Worm (Caenorhabditis elegans) whole organism, L4/young adult: ENCODE results near the gene F28A10.1.

Source experiments
- W03F9.2 ChIP-seq: fragments of 150-350 bp; optimal IDR thresholded peaks from 2 replicates; lab custom pipeline; 2014; ENCODE audit warnings: missing biosample characterization, missing genetic modification characterization
- dao-5 ChIP-seq: sonication (generic microtip); optimal IDR thresholded peaks from 2 replicates; lab custom pipeline; 2016; ENCODE audit warnings: missing genotype, missing genetic modification characterization, moderate library complexity, missing compliant biosample characterization

DNA sequence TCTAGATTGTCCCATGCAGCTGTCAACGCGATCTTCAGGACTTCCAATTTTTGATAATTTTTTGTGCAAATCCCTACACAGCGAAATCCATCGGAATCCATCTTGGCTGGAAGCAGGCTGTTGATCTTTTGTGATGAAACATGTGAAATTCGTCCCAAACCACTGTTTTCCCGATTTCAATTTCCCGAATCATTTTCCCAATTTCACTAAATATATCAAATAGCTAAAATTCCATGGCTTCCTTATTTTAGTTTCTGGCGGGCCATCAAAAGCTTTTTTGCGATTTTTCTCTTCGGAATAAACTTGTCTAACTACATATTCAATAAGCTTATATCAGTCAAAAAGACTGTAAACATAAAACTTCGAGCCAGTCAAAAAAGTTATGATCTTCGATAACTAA lies 4.1 kb upstream of the F28A10.1 start, which contains the start of gene F46F5.8:
- TF ChIP-seq W03F9.2 (no peak), dao-5 (tag; lab: Kevin White, UChicago) (no peak)
